Fruit fly (Drosophila melanogaster) S2 (cell line): ENCODE data around the gene CG43774.
A peak's percentile ranks its signal among the peaks of the same experiment; 100 is the strongest.

Experiments used
- CG8478 ChIP-seq: fragments of >200 bp; optimal IDR thresholded peaks from 2 replicates; lab custom pipeline; 2018
- CTCF ChIP-seq, 2 experiments: fragments of >200 bp; optimal IDR thresholded peaks; 2 replicates each; lab custom pipeline; 2018

CG43774 gene

DNA sequence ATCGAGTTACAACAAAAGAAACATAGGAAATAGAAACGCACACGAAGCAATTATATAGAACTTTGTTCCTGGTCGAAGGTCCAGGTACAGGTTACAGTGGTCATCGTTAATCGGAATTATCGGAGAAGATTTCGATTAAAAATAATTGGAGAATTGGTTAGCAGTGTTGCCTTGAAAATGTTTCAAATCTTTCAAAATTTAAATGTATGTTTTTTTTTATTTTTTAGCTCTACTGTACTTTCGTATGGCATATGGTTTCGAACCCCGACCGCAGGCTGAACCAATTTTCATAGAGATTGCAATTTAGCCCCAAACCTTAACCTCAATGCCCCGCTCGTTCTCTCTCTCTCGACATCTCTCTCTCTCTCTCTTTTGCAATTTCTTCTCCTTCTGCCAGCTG is 19.6 kb downstream of the CG43774 start:
- TF ChIP-seq CG8478: no peak
- TF ChIP-seq CTCF (optimal IDR thresholded peaks at IDR 0.05; lab: Kevin White, UChicago): no peak

DNA sequence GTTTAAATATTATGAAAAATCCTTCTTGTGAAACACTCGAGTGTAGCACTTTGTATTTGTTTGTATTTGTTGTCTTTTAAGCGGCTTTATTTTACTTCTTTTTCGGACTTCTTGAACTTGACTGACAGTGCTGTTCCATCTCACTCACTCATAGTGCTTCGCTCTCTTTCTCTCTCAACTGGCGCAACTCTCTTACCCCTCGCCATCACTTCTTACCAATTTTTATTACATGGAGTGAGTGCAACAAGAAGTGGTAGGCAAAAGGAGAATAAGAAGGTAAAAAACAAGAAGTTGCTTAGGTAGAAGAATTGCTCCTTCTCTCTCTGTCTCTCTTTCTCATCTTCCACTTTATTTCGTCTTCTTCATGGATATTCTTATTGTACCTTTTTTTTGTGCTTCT is 20.2 kb downstream of the CG43774 start:
- TF ChIP-seq CTCF (optimal IDR thresholded peaks at IDR 0.05; lab: Kevin White, UChicago) (no peak), CG8478 (no peak)

DNA sequence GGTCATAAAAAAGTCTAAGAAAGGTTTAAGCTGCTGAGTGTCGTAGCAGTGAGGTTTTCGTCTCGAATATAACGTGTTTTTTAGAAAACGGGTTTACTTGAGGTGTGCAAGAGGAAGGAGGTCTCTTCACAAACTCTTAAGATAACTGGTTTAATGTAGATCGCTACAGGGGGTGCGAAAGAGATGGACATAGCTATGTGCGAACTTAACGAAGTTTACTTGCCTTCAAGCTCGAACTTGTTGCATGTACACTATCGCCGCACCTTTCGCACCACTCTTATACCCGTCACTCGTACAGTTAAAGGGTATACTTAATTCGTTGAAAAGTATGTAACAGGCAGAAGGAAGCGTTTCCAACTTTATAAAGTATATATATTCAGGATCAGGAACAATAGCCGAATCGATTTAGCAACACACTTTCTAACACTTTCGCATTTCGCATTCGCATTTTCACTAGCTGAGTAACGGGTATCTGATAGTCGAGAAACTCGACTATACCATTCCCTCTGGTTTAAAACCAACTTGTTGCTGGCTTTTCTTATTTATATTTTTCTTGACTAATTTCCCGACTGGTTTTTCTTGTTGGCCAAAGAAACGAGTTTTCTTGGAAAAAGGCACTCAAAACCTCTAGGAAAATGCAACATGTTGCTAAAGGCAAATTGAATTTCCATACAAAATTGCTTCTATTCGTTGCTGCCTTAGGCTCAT is 21.9 kb downstream of the CG43774 start:
- TF ChIP-seq CG8478: no peak
- TF ChIP-seq CTCF (optimal IDR thresholded peaks at IDR 0.05; lab: Kevin White, UChicago): peak in 1 of 2 experiments; percentile 26

DNA sequence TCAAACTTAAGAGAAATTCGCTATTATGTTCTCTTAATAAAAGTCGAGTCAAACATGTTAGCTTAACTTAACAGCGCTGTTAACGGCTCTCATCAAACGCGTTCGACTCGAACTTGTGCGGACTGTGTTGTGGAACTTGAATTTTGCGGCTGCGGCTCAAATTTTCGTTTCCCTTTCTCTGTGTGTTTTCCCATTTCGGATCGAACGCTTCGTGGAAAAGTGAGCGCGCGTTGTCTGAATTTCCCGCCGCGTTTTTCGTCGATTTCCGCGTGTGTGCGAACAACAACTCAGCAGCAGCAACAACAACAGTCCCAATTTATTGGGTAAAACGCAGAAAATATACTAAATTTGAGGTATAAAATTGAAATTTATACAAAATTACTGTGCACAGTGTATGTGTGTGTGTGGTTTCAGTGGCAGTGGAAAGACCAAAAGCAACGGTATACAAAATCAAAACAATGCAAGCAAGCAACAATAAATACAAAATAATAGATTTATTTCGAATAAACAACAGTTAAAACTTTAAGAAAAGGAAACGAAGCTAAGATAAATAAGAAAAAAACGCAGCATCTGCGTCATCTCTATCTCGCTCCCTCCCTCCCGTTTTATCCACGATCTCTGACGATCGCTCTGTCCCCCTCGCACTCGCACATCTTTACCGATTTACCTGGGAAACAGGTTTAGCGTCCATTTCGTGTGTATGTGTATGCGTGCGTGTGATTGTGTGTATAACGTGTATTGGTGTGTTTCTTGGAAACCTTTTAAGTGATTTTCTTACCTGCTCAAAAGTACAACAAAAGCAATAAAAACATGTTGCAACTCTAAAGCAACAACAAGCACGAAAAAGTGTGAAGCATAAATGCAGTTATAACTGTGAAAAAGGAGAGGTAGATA is 23.0 kb downstream of the CG43774 start, which contains the start of gene ed:
ed (plus strand) TSS at position 175 of the 894 bp plus-strand sequence.
- TF ChIP-seq CG8478 (no peak), CTCF (optimal IDR thresholded peaks at IDR 0.05; lab: Kevin White, UChicago) (no peak)

DNA sequence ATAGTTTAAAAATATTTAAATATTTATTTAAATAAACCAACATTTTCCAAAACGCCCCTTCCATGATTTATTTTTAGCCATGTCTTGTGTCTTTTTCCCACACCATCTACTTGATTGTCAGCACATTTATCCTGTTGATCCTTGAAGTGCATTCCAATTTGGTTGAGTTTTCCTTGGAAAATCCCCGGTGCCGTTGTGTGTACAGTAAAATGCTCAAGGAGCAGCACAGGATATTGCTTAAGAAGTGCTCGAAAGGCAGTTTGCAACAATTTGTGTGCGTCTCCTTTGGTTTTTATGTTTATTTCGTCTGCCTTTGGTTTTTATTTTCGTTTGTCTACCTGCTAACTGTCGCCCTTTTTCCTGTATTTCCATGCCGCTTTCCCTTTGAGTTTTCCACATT is 25.8 kb downstream of the CG43774 start:
- TF ChIP-seq CG8478 (no peak), CTCF (optimal IDR thresholded peaks at IDR 0.05; lab: Kevin White, UChicago) (no peak)

DNA sequence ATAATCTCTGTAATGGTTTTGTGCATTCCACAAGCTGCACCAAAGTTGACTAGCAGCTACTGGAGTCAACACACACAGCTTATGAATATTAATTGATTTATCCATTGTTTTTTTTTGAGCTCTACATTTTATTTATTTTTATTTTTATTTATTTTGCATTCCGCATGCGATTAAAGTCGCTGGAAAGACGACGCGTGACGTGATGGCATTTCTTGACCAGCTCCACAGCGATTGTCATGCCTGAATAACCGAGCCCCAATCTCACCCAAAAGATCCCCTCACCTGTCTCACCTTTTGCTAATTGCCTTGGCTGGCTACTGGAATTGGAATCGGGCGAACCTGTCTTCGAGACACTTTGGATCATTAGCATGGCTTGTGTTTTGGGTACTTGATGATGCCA is 27.9 kb downstream of the CG43774 start:
- TF ChIP-seq CTCF (optimal IDR thresholded peaks at IDR 0.05; lab: Kevin White, UChicago): no peak
- TF ChIP-seq CG8478: no peak

DNA sequence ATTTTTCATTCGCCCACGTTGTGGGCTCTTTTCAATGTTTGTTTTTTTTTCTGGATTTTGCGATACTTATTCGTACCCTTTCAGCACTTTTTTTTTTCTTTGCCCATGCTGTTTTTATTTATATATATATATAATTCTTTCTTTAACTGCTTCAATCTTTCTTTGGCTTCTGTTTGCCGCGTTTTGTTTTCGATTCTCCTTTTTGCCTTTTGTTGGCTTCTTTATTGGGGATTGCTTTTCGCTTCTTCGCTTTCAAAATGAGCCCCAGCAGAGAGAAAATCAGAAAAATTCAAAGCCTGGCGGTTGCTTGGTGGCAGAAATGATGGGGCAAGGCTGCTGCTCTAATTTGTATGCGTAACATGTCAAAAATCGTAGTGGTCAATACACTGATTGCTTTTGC is 28.6 kb downstream of the CG43774 start:
- no peak for TF ChIP-seq CG8478
- no peak for TF ChIP-seq CTCF (optimal IDR thresholded peaks at IDR 0.05; lab: Kevin White, UChicago)

DNA sequence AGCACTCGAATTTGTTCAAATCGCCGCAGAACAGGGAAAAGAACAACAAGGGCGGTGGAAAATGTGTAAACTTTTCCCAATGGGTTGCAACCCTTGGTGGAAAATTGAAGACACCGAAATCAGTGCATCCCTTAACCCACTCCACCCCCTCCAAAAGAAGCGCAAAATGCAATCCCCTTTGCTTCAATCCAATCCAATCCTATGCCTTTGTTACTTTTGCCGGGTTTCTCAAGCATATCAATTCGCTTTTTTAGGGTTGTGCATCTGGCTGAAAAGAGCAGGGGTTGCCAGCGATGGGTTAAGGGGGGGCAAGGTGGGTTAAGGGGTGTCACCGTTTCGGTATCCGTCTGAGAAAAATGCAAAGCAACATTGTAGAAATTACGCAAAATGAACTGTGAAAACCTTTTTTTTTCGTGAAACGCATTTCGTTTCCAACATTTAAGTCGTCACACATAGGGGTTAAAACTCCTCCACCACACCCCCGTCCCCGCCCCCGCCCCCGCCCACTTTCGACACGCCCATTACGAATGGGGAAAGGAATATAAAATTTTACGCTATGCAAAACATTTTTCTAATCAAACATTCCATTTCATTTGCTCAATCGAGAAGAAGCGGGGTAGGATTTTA is 29.7 kb downstream of the CG43774 start:
- no peak for TF ChIP-seq CG8478
- no peak for TF ChIP-seq CTCF (optimal IDR thresholded peaks at IDR 0.05; lab: Kevin White, UChicago)

DNA sequence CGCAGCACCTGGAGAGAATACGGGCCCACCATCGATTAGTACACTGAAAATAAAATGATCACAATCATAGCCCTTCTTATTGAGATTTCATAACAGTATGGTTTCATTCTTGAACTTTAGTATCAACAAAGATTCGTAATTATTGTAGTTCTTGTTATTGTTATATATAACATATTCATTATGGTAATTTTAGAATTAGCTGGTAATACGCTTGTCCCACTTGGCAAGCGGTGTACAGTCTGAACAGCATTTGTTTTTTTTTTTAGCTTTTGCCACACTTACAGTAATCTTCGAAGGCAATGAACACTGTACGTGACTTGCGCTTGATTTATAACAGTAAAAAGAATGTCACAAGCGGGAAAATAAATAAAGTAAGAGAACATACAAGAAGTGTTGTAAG is 34.6 kb downstream of the CG43774 start:
- no peak for TF ChIP-seq CG8478
- TF ChIP-seq CTCF (optimal IDR thresholded peaks at IDR 0.05; lab: Kevin White, UChicago): no peak

DNA sequence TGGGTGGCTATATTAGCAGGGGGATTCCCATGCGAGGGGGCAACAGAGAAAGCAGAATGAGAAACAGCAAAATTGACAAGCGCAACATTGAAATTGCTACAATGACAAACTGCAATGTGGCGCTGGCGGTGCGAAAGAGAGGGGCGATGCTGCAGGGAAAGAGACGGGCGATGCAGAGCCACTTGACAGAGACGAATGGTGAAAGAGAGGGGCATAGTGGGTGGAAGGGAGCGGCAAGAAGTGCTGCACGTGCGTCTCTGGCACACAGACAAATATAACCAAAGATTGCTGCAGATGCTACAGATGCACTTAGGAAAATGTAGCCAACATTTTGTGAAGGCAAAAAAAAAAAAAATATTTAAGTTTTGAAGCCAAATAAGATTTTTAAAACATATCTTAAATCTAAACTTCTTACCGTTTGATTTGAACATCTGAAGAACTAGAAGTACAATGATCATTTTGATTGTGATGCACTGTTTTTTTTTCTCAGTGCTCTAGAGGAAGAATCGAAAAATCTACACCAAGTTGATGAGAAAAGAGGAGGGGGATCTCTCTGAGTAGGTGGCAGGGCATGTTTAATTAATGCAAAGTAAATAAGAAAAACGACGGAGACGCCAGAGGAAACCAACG is 36.8 kb downstream of the CG43774 start:
- TF ChIP-seq CG8478 (no peak), CTCF (optimal IDR thresholded peaks at IDR 0.05; lab: Kevin White, UChicago) (no peak)

DNA sequence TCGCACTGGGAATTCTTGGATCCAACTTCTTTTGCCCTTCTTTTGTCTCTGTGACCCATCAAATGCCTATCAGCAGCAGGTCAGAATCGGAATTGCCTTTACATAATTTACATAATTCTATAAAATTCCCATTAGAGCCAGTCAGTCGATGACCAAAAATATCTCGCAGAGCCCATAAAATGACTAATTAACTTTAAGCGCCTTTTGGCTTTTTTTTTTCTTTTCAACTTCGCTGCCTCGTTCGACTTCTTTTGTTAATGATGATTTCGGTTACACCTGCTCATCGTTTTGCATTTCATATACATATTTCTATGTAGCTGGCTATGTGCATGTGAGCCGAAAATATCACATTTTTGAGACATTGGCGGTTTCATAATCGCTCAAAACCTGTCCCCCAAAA is 43.3 kb downstream of the CG43774 start:
- TF ChIP-seq CG8478: no peak
- no peak for TF ChIP-seq CTCF (optimal IDR thresholded peaks at IDR 0.05; lab: Kevin White, UChicago)

DNA sequence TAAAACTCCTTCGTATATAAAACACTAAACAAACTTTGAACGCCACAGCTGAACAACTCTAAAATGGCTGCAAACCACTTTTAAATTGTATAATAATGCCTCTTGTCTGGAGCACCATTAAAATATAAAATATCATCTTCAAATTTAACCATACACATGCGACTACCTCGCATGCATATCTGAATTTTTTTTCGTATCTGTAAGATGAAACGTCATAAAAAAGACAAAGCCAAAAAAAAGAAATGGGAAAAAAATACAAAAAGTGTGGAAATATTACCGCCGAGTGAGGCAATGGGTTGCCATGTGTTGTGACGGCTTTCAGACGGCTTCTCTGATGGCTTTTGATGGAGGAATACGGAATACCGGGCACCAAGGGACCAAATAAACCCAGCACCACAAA is 43.9 kb downstream of the CG43774 start:
- TF ChIP-seq CTCF (optimal IDR thresholded peaks at IDR 0.05; lab: Kevin White, UChicago): no peak
- no peak for TF ChIP-seq CG8478

DNA sequence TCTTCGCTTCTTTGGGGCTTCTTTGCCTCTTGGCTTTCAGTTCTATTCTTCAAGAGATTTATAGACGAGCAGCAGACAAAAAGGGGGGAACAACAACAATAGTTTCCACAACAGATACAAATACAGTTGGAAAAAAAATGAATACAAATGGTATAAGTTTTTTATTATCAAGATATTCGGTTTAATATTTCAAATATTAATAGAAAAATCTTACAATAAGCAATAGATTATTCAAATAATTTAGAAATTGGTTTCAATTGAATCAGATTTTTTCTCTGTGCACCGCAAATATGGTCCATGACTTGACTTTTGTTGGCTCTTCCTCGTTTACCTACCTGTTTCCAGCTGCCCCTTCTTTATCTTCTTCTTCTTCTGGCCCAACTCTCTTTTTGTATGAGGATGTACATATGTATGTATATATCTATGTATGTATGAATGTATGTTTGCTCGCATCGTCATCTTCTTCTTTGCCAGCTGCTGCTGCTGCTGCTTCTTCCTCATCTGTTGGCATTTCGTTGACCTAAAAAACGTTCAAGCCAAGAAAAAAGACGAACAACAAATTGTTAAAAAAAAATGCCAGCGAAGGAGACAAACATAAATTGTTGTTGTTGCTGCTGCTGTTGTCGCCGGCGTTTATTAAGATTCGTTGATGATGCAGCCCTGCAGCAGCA is 45.1 kb downstream of the CG43774 start:
- no peak for TF ChIP-seq CTCF (optimal IDR thresholded peaks at IDR 0.05; lab: Kevin White, UChicago)
- no peak for TF ChIP-seq CG8478

DNA sequence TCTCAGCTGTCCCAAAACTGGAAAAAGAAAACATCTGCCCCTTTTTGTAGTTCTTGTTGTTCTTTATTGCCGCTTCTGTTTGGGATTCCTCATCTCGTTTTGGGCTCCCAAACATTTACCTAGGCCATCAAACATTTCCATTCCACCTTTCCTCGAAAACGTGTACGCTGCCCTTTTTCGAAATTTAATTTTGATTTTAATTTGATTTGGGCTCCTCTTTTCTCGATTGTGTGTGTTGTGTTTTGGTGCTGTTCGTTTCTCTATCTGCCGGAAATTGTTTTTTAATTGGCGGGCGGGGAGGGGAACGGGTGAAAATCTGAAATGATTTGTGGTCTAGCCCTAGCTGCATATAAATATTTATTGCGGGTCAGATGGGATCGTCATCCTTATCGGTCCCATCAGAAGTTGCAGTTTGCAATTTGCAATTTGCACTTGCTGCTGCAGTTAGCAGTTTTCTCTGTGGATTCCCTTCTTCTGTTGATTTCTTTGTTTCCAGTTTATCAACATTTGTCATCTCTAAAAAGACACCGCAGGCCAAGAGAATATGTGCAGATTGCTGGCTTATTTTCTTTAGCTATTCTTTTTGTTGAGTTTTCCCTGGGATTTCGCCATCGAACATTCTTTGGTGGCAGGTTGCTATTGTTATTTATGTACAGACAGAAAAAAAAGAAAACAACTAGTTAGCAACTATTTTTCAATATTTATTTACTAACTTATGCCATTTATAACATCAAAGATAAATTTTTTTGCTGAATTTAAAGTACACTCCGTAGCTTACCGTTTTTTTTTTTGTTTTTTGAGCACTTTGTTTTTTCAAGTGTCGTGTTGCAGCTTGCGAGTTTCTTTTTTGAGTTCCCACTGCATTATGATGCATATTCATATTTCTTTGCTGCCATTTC is 46.7 kb downstream of the CG43774 start:
- no peak for TF ChIP-seq CTCF (optimal IDR thresholded peaks at IDR 0.05; lab: Kevin White, UChicago)
- TF ChIP-seq CG8478: no peak
